Fruit fly (Drosophila melanogaster): ENCODE measurements around the gene Prosbeta4R2.

Prosbeta4R2 gene

DNA sequence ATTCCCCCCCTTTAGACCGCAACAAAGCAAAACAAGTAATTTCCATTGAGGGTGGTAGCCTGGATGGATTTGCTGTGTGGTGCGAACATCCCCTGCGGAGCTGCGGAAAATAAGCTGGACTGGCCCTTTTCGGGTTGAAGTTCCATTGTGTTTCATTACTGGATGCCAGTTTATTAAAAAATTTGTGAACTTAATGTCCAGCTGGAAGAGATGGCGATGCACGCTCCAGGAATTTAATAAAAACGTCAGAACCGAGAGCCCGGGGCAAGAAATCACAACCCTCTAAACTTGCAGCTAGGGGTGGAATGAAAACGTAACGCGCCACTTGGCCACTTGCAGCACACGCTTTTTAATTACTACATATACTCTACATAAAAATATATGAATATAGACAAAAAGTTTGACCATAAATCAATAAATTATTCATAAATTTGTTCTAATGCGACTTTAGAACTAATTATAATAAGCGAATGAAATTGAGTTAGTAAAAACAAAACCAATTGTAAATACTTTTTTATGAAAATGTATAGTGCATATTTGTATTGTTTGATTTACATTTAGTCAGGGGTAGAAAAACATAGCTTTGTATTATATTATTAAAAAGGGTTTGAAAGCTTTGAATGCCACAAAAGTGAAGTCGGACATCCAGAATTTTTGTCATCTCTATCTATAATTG lies 18.7 kb upstream of the Prosbeta4R2 start (continued):
- peak; percentile 36 for TF ChIP-seq Oli (tag; optimal IDR thresholded peaks at IDR 0.05)
- TF ChIP-seq CG2875 (GFP tag; optimal IDR thresholded peaks at IDR 0.05): no peak
- TF ChIP-seq CG15073 (GFP tag; optimal IDR thresholded peaks at IDR 0.05): no peak
- no peak for TF ChIP-seq CG3281 (GFP tag; optimal IDR thresholded peaks at IDR 0.05)
- peak; percentile 31 for TF ChIP-seq sens (GFP tag)
- TF ChIP-seq gem (tag; optimal IDR thresholded peaks at IDR 0.05): peak; percentile 72
- TF ChIP-seq Dfd (GFP tag; optimal IDR thresholded peaks at IDR 0.05): no peak
- peak; percentile 50 for TF ChIP-seq Sox102F (GFP tag; optimal IDR thresholded peaks at IDR 0.05)
- no peak for TF ChIP-seq HmgD (GFP tag; optimal IDR thresholded peaks at IDR 0.05)
- peak in 1 of 2 experiments; percentile 58 for TF ChIP-seq bsh (GFP tag; optimal IDR thresholded peaks at IDR 0.05)
- peak; percentile 12 for TF ChIP-seq CG17385 (GFP tag; optimal IDR thresholded peaks at IDR 0.05)
- TF ChIP-seq CG11085 (GFP tag; IDR thresholded peaks at IDR 0.05): no peak
- TF ChIP-seq CG15601 (tag; optimal IDR thresholded peaks at IDR 0.05): peak; percentile 44
- TF ChIP-seq HLH4C (GFP tag; IDR thresholded peaks at IDR 0.05; ENCODE audit: partially characterized antibody): no peak
- TF ChIP-seq unpg (GFP tag; optimal IDR thresholded peaks at IDR 0.05): peak; percentile 16
- TF ChIP-seq Hey (tag; optimal IDR thresholded peaks at IDR 0.05): peak; percentile 21
- TF ChIP-seq CG8924 (tag; optimal IDR thresholded peaks at IDR 0.05): peak; percentile 50
- no peak for TF ChIP-seq tna (GFP tag; IDR thresholded peaks at IDR 0.05; ENCODE audit: partially characterized antibody)
- TF ChIP-seq CG7556 (GFP tag; optimal IDR thresholded peaks at IDR 0.05): peak; percentile 42
- TF ChIP-seq CoRest (tag; optimal IDR thresholded peaks at IDR 0.05): peak; percentile 38
- peak; percentile 58 for TF ChIP-seq CG11504 (tag; optimal IDR thresholded peaks at IDR 0.05)
- peak; percentile 64 for TF ChIP-seq abd-A (tag; optimal IDR thresholded peaks at IDR 0.05)
- no peak for TF ChIP-seq Ets65A (GFP tag)
- TF ChIP-seq Ets97D (GFP tag; optimal IDR thresholded peaks at IDR 0.05): no peak
- TF ChIP-seq run (tag; optimal IDR thresholded peaks at IDR 0.05): peak; percentile 3
- TF ChIP-seq D19A (tag; optimal IDR thresholded peaks at IDR 0.05): peak; percentile 89
- no peak for TF ChIP-seq dan (GFP tag; IDR thresholded peaks at IDR 0.05)
- peak in 1 of 2 experiments; percentile 29 for TF ChIP-seq Hr51 (GFP tag; optimal IDR thresholded peaks at IDR 0.05)
- peak; percentile 45 for TF ChIP-seq CG12391 (tag; optimal IDR thresholded peaks at IDR 0.05)
- TF ChIP-seq grau (tag; optimal IDR thresholded peaks at IDR 0.05): peak; percentile 41

dm6 chr2L:2637002-2637377 lies 18.2 kb upstream of the Prosbeta4R2 start:
- TF ChIP-seq pita (GFP tag; optimal IDR thresholded peaks at IDR 0.05) (no peak), scrt (GFP tag; optimal IDR thresholded peaks at IDR 0.05) (peak; percentile 92), crol (GFP tag; IDR thresholded peaks at IDR 0.05) (peak; percentile 52), nerfin-1 (tag; optimal IDR thresholded peaks at IDR 0.05) (peak; percentile 31), Med (GFP tag) (peak; percentile 31)

DNA sequence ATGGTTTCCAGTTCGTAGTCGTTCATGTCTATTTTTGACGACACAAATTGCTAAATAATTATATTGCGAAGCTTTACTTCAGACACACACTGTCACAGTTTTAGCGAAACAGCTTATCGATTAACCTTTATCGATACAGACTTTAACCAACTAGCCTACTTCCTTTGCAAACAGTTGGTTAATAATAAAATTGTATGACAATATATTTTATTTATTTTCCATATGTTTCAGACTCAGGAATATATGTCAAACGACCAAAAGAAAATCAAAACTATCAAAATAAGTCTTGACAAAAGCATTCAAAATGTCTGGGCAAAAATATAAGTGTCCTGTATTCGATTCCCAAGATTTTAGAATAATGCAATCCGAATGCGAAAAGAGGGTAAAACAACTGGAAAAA lies 7.6 kb upstream of the Prosbeta4R2 start, which contains the start of the genes CG9962 and CG43851:
Gene CG9962 (minus strand): TSS at position 101 of the 400 bp plus-strand sequence.
Gene CG43851 (plus strand): TSS at position 267 of the 400 bp plus-strand sequence.
- TF ChIP-seq cato (GFP tag; optimal IDR thresholded peaks at IDR 0.05; ENCODE audit: borderline replicate concordance) (no peak), CG10654 (GFP tag; optimal IDR thresholded peaks at IDR 0.05) (no peak), CG15269 (tag; optimal IDR thresholded peaks at IDR 0.05) (no peak), CG17359 (tag; optimal IDR thresholded peaks at IDR 0.05) (no peak), CG2678 (tag; optimal IDR thresholded peaks at IDR 0.05) (no peak), ci (GFP tag; IDR thresholded peaks at IDR 0.05) (no peak), Nf-YA (GFP tag; IDR thresholded peaks at IDR 0.05) (no peak), Fer1 (GFP tag; optimal IDR thresholded peaks at IDR 0.05) (no peak), CG1602 (GFP tag; optimal IDR thresholded peaks at IDR 0.05) (no peak), Bteb2 (GFP tag; optimal IDR thresholded peaks at IDR 0.05) (no peak), CG30431 (GFP tag; optimal IDR thresholded peaks at IDR 0.05) (no peak), Xrp1 (GFP tag; IDR thresholded peaks at IDR 0.05) (no peak), unc-4 (GFP tag; IDR thresholded peaks at IDR 0.05; ENCODE audit: partially characterized antibody) (no peak), CG30403 (GFP tag; optimal IDR thresholded peaks at IDR 0.05) (no peak), Drgx (GFP tag; IDR thresholded peaks at IDR 0.05) (no peak)

All from whole organism, embryonic.